Worm (Caenorhabditis elegans) whole organism, L2 larva: Measurements from ENCODE around the gene smoc-1.

Source experiments
- C34F6.9 ChIP-seq: fragments of 150-350 bp; optimal IDR thresholded peaks from 2 replicates; lab custom pipeline; 2014; ENCODE audit warnings: missing biosample characterization, missing genetic modification characterization
- F13H6.1 ChIP-seq: sonication (generic microtip); optimal IDR thresholded peaks from 2 replicates; lab custom pipeline; 2016; ENCODE audit warnings: missing genetic modification characterization, missing compliant biosample characterization
- R02D3.7 ChIP-seq: fragments of 150-350 bp; optimal IDR thresholded peaks from 2 replicates; lab custom pipeline; 2014; ENCODE audit warnings: missing biosample characterization, missing genetic modification characterization
- Y55F3AM.14 ChIP-seq: fragments of 200-800 bp; sonication (Bioruptor generic); optimal IDR thresholded peaks from 2 replicates; lab custom pipeline; 2018; ENCODE audit warnings: mild to moderate bottlenecking, missing genetic modification characterization, missing compliant biosample characterization
- ZK546.5 ChIP-seq: sonication (generic microtip); optimal IDR thresholded peaks from 2 replicates; lab custom pipeline; 2017; ENCODE audit warnings: missing biosample characterization, missing genetic modification characterization
- alr-1 ChIP-seq: fragments of 150-350 bp; optimal IDR thresholded peaks from 2 replicates; lab custom pipeline; 2014; ENCODE audit warnings: missing biosample characterization, missing genetic modification characterization
- aly-2 ChIP-seq: fragments of 150-350 bp; optimal IDR thresholded peaks from 2 replicates; lab custom pipeline; 2014; ENCODE audit warnings: missing biosample characterization, missing genetic modification characterization
- ama-1 ChIP-seq: fragments of 150-350 bp; optimal IDR thresholded peaks from 2 replicates; lab custom pipeline; 2018; ENCODE audit warnings: inconsistent platforms
- blmp-1 ChIP-seq: sonication (generic microtip); optimal IDR thresholded peaks from 2 replicates; lab custom pipeline; 2017; ENCODE audit warnings: missing genetic modification characterization, mild to moderate bottlenecking, missing compliant biosample characterization, antibody characterized with exemption, moderate library complexity; ENCODE audit not compliant: insufficient read depth
- ceh-16 ChIP-seq: fragments of 150-350 bp; optimal IDR thresholded peaks from 2 replicates; lab custom pipeline; 2014; ENCODE audit warnings: missing biosample characterization, missing genetic modification characterization
- ceh-82 ChIP-seq: fragments of 150-350 bp; optimal IDR thresholded peaks from 2 replicates; lab custom pipeline; 2014; ENCODE audit warnings: missing biosample characterization, missing genetic modification characterization
- crh-2 ChIP-seq: sonication (generic microtip); optimal IDR thresholded peaks from 2 replicates; lab custom pipeline; 2017; ENCODE audit warnings: missing biosample characterization, missing genetic modification characterization
- dmd-4 ChIP-seq: sonication (generic microtip); optimal IDR thresholded peaks from 2 replicates; lab custom pipeline; 2017; ENCODE audit warnings: missing biosample characterization, missing genetic modification characterization
- egl-27 ChIP-seq: sonication (generic microtip); optimal IDR thresholded peaks from 3 replicates; lab custom pipeline; 2017; ENCODE audit warnings: missing biosample characterization, missing genetic modification reagents, missing genetic modification characterization
- elt-1 ChIP-seq: fragments of 150-350 bp; optimal IDR thresholded peaks from 2 replicates; lab custom pipeline; 2014; ENCODE audit warnings: missing biosample characterization, missing genetic modification characterization
- elt-3 ChIP-seq: sonication (generic microtip); optimal IDR thresholded peaks from 2 replicates; lab custom pipeline; 2017; ENCODE audit warnings: missing biosample characterization, missing genetic modification characterization
- fos-1 ChIP-seq: fragments of 150-350 bp; optimal IDR thresholded peaks from 2 replicates; lab custom pipeline; 2014; ENCODE audit warnings: missing biosample characterization, missing genetic modification characterization
- gmeb-1 ChIP-seq: fragments of 150-350 bp; optimal IDR thresholded peaks from 2 replicates; lab custom pipeline; 2014; ENCODE audit warnings: missing biosample characterization, missing genetic modification characterization
- lin-11 ChIP-seq: fragments of 150-350 bp; sonication (generic microtip); optimal IDR thresholded peaks from 2 replicates; lab custom pipeline; 2014; ENCODE audit warnings: missing biosample characterization, missing genetic modification characterization, inconsistent platforms, mixed read lengths
- lin-13 ChIP-seq: fragments of 150-350 bp; optimal IDR thresholded peaks from 2 replicates; lab custom pipeline; 2014; ENCODE audit warnings: missing biosample characterization, missing genetic modification reagents, missing genetic modification characterization
- lin-39 ChIP-seq: fragments of 150-350 bp; optimal IDR thresholded peaks from 2 replicates; lab custom pipeline; 2014; ENCODE audit warnings: missing biosample characterization, missing genetic modification reagents, missing genetic modification characterization
- lsy-2 ChIP-seq, 2 experiments: fragments of 150-350 bp in 1 of 2; sonication (generic microtip) in 1 of 2; optimal IDR thresholded peaks; 2 replicates each; lab custom pipeline; 2014 to 2017; ENCODE audit warnings: missing biosample characterization in 2 of 2, missing genetic modification characterization in 2 of 2
- mab-5 ChIP-seq: fragments of 150-350 bp; optimal IDR thresholded peaks from 2 replicates; lab custom pipeline; 2014; ENCODE audit warnings: missing biosample characterization, missing genetic modification characterization
- mbf-1 ChIP-seq: sonication (generic microtip); optimal IDR thresholded peaks from 2 replicates; lab custom pipeline; 2017; ENCODE audit warnings: missing biosample characterization, missing genetic modification characterization
- mdl-1 ChIP-seq, 2 experiments: fragments of 150-350 bp in 1 of 2; sonication (generic microtip) in 1 of 2; optimal IDR thresholded peaks; 2 replicates each; lab custom pipeline; 2017; ENCODE audit warnings: missing biosample characterization in 2 of 2, missing genetic modification characterization in 2 of 2
- nhr-10 ChIP-seq: sonication (generic microtip); optimal IDR thresholded peaks from 2 replicates; lab custom pipeline; 2017; ENCODE audit warnings: missing biosample characterization, missing genetic modification characterization
- nhr-11 ChIP-seq: fragments of 150-350 bp; optimal IDR thresholded peaks from 2 replicates; lab custom pipeline; 2014; ENCODE audit warnings: missing biosample characterization, missing genetic modification characterization
- nhr-12 ChIP-seq: fragments of 150-350 bp; optimal IDR thresholded peaks from 2 replicates; lab custom pipeline; 2014; ENCODE audit warnings: missing biosample characterization, missing genetic modification characterization
- nhr-129 ChIP-seq: fragments of 150-350 bp; optimal IDR thresholded peaks from 2 replicates; lab custom pipeline; 2014; ENCODE audit warnings: missing biosample characterization, missing genetic modification characterization
- nhr-21 ChIP-seq: fragments of 150-350 bp; optimal IDR thresholded peaks from 2 replicates; lab custom pipeline; 2014; ENCODE audit warnings: missing biosample characterization, missing genetic modification characterization
- nhr-23 ChIP-seq: fragments of 150-350 bp; optimal IDR thresholded peaks from 2 replicates; lab custom pipeline; 2014; ENCODE audit warnings: missing biosample characterization, missing genetic modification reagents, missing genetic modification characterization
- nhr-237 ChIP-seq: fragments of 150-350 bp; optimal IDR thresholded peaks from 2 replicates; lab custom pipeline; 2014; ENCODE audit warnings: missing biosample characterization, missing genetic modification characterization
- nhr-25 ChIP-seq: fragments of 150-350 bp; sonication (generic microtip); optimal IDR thresholded peaks from 3 replicates; lab custom pipeline; 2014; ENCODE audit warnings: missing biosample characterization, missing genetic modification characterization
- nhr-6 ChIP-seq: fragments of 150-350 bp; optimal IDR thresholded peaks from 2 replicates; lab custom pipeline; 2014; ENCODE audit warnings: missing biosample characterization, missing genetic modification characterization
- nhr-77 ChIP-seq: fragments of 150-350 bp; optimal IDR thresholded peaks from 2 replicates; lab custom pipeline; 2014; ENCODE audit warnings: missing biosample characterization, missing genetic modification characterization
- peb-1 ChIP-seq: fragments of 150-350 bp; optimal IDR thresholded peaks from 2 replicates; lab custom pipeline; 2014; ENCODE audit warnings: missing biosample characterization, missing genetic modification characterization
- sem-4 ChIP-seq: fragments of 150-350 bp; optimal IDR thresholded peaks from 2 replicates; lab custom pipeline; 2014; ENCODE audit warnings: missing biosample characterization, missing genetic modification reagents, missing genetic modification characterization
- skn-1 ChIP-seq: sonication (generic microtip); optimal IDR thresholded peaks from 2 replicates; lab custom pipeline; 2017; ENCODE audit warnings: missing biosample characterization, missing genetic modification characterization
- sma-3 ChIP-seq: sonication (generic microtip); optimal IDR thresholded peaks from 2 replicates; lab custom pipeline; 2016; ENCODE audit warnings: missing genetic modification reagents, missing genetic modification characterization, missing compliant biosample characterization
- sma-9 ChIP-seq, 2 experiments: fragments of 150-350 bp in 1 of 2; sonication (generic microtip) in 1 of 2; optimal IDR thresholded peaks; 2 replicates each; lab custom pipeline; 2014 to 2016; ENCODE audit warnings: missing genetic modification characterization in 2 of 2, mild to moderate bottlenecking in 1 of 2, missing biosample characterization in 1 of 2, missing compliant biosample characterization in 1 of 2, missing genetic modification reagents in 1 of 2, moderate library complexity in 1 of 2
- snpc-4 ChIP-seq: fragments of 150-350 bp; optimal IDR thresholded peaks from 2 replicates; lab custom pipeline; 2014; ENCODE audit warnings: missing biosample characterization, missing genetic modification characterization
- unc-39 ChIP-seq: fragments of 150-350 bp; optimal IDR thresholded peaks from 2 replicates; lab custom pipeline; 2014; ENCODE audit warnings: missing biosample characterization, missing genetic modification characterization
- unc-55 ChIP-seq: fragments of 150-350 bp; sonication (generic microtip); optimal IDR thresholded peaks from 3 replicates; lab custom pipeline; 2014; ENCODE audit warnings: missing biosample characterization, missing genetic modification reagents, missing genetic modification characterization
- unc-62 ChIP-seq: fragments of 150-350 bp; optimal IDR thresholded peaks from 2 replicates; lab custom pipeline; 2014; ENCODE audit warnings: missing biosample characterization, missing genetic modification reagents, missing genetic modification characterization
- zag-1 ChIP-seq: fragments of 150-350 bp; optimal IDR thresholded peaks from 2 replicates; lab custom pipeline; 2014; ENCODE audit warnings: missing biosample characterization, missing genetic modification characterization
- ztf-1 ChIP-seq: fragments of 200-800 bp; sonication (Bioruptor generic); conservative IDR thresholded peaks from 2 replicates; pipeline ENCODE4 v1.3.6; 2022; ENCODE audit warnings: missing genetic modification characterization, missing compliant biosample characterization
- ztf-11 ChIP-seq: sonication (generic microtip); optimal IDR thresholded peaks from 2 replicates; lab custom pipeline; 2017; ENCODE audit warnings: missing biosample characterization, missing genetic modification characterization
- ztf-4 ChIP-seq: fragments of 150-350 bp; optimal IDR thresholded peaks from 2 replicates; lab custom pipeline; 2014; ENCODE audit warnings: missing biosample characterization, missing genetic modification characterization

The smoc-1 gene

DNA sequence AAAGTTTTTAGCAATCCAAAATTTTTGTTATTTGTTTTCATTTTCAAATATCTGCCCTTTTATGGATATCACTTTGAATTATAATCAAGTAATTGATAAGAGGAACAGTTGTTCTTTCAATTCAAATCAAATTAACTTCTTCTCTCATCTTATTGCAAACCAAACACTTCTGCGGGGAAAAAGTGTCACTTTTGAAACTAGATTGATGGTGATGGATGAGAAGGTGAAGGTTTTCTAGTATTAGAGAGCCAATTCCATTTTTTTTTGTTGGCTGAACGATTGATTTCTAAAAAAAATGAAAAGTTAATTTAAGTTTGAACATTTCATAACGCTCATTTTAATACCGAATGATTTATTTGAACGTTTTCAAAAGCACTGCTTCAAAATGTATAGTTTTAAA, 22.4 kb downstream of the smoc-1 start:
- TF ChIP-seq nhr-129, result no peak
- TF ChIP-seq lin-39, result no peak
- TF ChIP-seq nhr-21 (tag; lab: Kevin White, UChicago), result no peak
- no peak for TF ChIP-seq peb-1 (tag; lab: Kevin White, UChicago)
- TF ChIP-seq snpc-4 (tag; lab: Kevin White, UChicago), result no peak
- peak; percentile 46 for TF ChIP-seq C34F6.9 (tag; lab: Kevin White, UChicago)
- peak; percentile 20 for TF ChIP-seq crh-2 (tag; lab: Kevin White, UChicago)
- TF ChIP-seq nhr-25 (tag; lab: Kevin White, UChicago), result peak; percentile 21
- peak; percentile 45 for TF ChIP-seq unc-62 (GFP tag; lab: Kevin White, UChicago)
- peak; percentile 40 for TF ChIP-seq sma-9 (GFP tag; optimal IDR thresholded peaks at IDR 0.05; lab: Kevin White, UChicago)
- TF ChIP-seq sma-9 (tag; optimal IDR thresholded peaks at IDR 0.05; lab: Kevin White, UChicago), result no peak

DNA sequence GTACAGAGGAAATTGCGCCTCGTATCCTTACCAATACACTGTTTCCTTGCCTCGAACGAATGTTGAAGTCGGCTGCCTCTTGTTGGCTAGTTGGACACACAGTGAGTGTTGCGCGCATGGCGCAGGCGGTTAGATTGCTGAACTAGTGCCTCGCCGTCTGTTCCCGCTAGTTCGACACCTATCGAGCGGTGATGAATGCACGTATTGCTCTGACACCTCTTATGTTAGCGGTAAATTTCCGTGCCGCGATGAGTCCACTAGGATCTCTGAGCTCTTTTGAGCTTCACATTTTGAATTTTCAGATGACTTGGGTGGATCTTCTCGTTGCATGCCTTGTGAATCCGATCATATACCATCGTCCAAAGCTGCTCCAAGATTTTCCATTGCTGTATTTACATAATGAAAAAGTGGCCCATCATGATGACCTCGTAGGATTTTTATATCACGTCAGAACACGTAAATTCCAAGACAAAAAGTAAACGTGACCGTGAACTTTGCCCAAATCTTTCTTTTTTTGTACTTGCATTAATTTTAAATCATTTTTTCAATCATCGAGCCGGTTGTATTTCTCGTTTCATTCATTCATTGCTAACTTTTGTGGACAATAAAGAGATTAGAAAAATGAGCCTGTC, 25.5 kb downstream of the smoc-1 start, which contains the start of gene F55A11.11:
F55A11.11 (plus strand) TSS at position 341 of the 632 bp plus-strand sequence.
- no peak for TF ChIP-seq mab-5
- TF ChIP-seq ztf-4 (tag; lab: Kevin White, UChicago), result no peak
- peak; percentile 67 for TF ChIP-seq blmp-1
- TF ChIP-seq R02D3.7 (tag; lab: Kevin White, UChicago), result no peak
- TF ChIP-seq nhr-25 (tag; lab: Kevin White, UChicago), result peak; percentile 48
- no peak for TF ChIP-seq ama-1 (lab: Kevin White, UChicago)
- TF ChIP-seq nhr-237, result no peak
- TF ChIP-seq sem-4, result peak; percentile 40
- TF ChIP-seq nhr-11 (tag; lab: Kevin White, UChicago), result no peak
- TF ChIP-seq lin-11, result peak; percentile 88
- no peak for TF ChIP-seq nhr-12
- no peak for TF ChIP-seq mbf-1 (tag; lab: Kevin White, UChicago)
- TF ChIP-seq nhr-10 (tag; lab: Kevin White, UChicago), result no peak
- peak; percentile 2 for TF ChIP-seq ceh-82 (tag; lab: Kevin White, UChicago)
- TF ChIP-seq crh-2 (tag; lab: Kevin White, UChicago), result peak; percentile 63
- peak; percentile 16 for TF ChIP-seq snpc-4 (tag; lab: Kevin White, UChicago)
- no peak for TF ChIP-seq peb-1 (tag; lab: Kevin White, UChicago)
- no peak for TF ChIP-seq nhr-23 (tag; lab: Kevin White, UChicago)
- TF ChIP-seq skn-1, result no peak
- peak; percentile 87 for TF ChIP-seq sma-3 (GFP tag; lab: Kevin White, UChicago)
- TF ChIP-seq nhr-6 (tag; lab: Kevin White, UChicago), result no peak
- TF ChIP-seq elt-1 (tag; lab: Kevin White, UChicago), result no peak
- TF ChIP-seq unc-55 (GFP tag; lab: Kevin White, UChicago), result no peak
- TF ChIP-seq nhr-21 (tag; lab: Kevin White, UChicago), result peak; percentile 48
- TF ChIP-seq sma-9 (GFP tag; optimal IDR thresholded peaks at IDR 0.05; lab: Kevin White, UChicago), result peak; percentile 90
- no peak for TF ChIP-seq sma-9 (tag; optimal IDR thresholded peaks at IDR 0.05; lab: Kevin White, UChicago)
- no peak for TF ChIP-seq lin-39
- TF ChIP-seq ztf-11, result no peak
- TF ChIP-seq aly-2 (tag; lab: Kevin White, UChicago), result no peak
- peak; percentile 45 for TF ChIP-seq lin-13
- no peak for TF ChIP-seq zag-1 (tag; lab: Kevin White, UChicago)
- peak; percentile 20 for TF ChIP-seq egl-27
- TF ChIP-seq gmeb-1 (tag; lab: Kevin White, UChicago), result peak; percentile 74
- TF ChIP-seq ztf-1, result no peak
- peak; percentile 70 for TF ChIP-seq Y55F3AM.14 (GFP tag; lab: Kevin White, UChicago)
- TF ChIP-seq F13H6.1 (tag; lab: Kevin White, UChicago), result peak; percentile 80
- TF ChIP-seq unc-39 (tag; lab: Kevin White, UChicago), result no peak
- TF ChIP-seq alr-1 (tag; lab: Kevin White, UChicago), result no peak
- peak; percentile 74 for TF ChIP-seq fos-1 (tag; lab: Kevin White, UChicago)
- TF ChIP-seq nhr-77 (tag; lab: Kevin White, UChicago), result no peak
- TF ChIP-seq lsy-2 (tag; optimal IDR thresholded peaks at IDR 0.05; lab: Kevin White, UChicago), result peak; percentile 69 to 72
- peak; percentile 33 for TF ChIP-seq ceh-16 (tag; lab: Kevin White, UChicago)
- TF ChIP-seq ZK546.5 (tag; lab: Kevin White, UChicago), result no peak
- TF ChIP-seq dmd-4 (tag; lab: Kevin White, UChicago), result no peak
- peak; percentile 3 to 12 for TF ChIP-seq mdl-1 (tag; optimal IDR thresholded peaks at IDR 0.05; lab: Kevin White, UChicago)
- no peak for TF ChIP-seq unc-62 (GFP tag; lab: Kevin White, UChicago)
- TF ChIP-seq nhr-129, result peak; percentile 94
- TF ChIP-seq C34F6.9 (tag; lab: Kevin White, UChicago), result peak; percentile 59
- TF ChIP-seq elt-3 (tag; lab: Kevin White, UChicago), result no peak
